Fruit fly (Drosophila melanogaster): Measurements from ENCODE around the gene CG10165.

DNA sequence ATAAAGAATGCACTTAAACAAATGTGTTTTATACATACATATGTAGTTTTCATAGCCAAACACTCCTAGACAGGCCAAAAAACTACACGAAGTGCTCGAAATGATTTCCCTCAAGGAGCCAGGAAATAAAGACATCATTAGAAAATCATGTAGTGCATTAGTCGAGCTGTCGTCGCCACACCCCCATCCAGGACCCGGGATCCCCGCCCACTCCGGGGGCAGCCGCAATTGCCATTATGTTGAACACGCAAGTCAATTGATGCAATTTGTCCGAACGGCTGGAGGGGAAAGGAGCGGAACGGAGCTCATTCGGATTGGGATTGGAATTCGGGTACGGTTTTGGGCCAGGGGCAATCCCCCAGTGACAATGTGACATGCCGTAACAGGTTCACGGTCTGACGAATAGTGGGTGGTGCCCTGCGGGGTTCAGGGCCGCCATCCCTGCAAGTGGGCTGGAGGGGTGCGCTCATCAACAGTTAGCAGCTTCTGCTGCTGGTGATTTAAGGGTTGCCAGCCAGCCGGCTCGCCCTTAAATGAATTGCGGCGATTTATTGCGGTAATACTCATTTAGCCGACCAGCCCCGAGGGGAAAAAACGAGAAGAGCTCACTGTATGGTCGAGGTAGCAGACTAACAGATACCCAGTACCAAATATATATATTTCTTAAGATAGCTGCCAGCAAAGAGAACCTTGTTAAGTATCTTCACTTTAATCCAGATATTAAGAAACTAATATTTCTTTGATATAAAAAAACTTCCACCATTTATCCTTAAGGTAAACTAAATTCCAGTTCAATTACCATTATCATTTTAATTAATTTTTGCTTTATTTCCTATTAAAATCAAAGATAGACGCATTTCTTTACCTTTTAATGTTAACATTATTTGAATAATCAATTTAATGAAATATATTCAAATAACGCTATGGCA, 49.4 kb downstream of the CG10165 start:
- TF ChIP-seq CG8478 (optimal IDR thresholded peaks at IDR 0.05) (no peak), CTCF (optimal IDR thresholded peaks at IDR 0.05) (no peak)
